1 fruit fly cellular context compared by ENCODE assay signal in the genomic region with DNA sequence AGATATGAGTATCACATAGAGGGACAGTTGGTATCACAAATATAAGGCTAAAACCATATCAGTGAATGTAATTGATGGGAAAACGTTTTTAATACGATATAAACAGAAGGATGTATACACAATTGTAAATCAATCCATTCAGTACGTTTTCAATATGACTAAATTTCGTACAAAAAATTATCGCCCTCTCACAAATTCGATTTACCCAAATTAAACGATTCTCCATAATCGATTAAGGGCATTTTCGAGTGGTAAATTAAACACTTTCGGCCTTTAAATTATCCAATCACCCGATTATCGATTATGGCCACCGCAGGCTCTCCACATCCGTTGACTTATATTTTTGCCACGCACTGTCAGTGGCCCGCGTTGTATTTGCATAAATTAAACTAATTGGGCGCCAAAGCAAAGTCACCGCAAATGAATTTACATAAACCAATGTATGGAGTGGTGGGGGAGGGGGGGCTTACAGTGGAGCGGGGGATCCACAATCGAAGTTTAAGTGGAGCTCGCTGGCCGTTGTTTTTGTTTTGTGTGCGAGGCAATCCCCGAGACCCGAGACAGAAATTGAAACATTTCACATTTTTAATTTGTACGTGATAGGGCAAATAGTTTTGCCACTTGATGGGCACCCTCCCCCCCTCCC.
TF ChIP-seq lines count a peak whose summit lies in the region.

No protein-coding gene starts in this region.

TF ChIP-seq in whole organism, embryonic, 481 proteins besides CTCF, POLR2A, EP300 and RAD21 (continued from another document and continues in another):
- TF ChIP-seq CG32532 (GFP tag; IDR thresholded peaks at IDR 0.05; lab: Robert Waterston, UW) (peak; percentile 55; the same call in 1 of the 2 replicates), grau (tag; optimal IDR thresholded peaks at IDR 0.05; lab: Kevin White, UChicago) (peak; percentile 57), CG31388 (GFP tag; optimal IDR thresholded peaks at IDR 0.05; lab: Kevin White, UChicago) (no peak), CG12942 (GFP tag; optimal IDR thresholded peaks at IDR 0.05; lab: Kevin White, UChicago) (peak; percentile 28), tna (GFP tag; IDR thresholded peaks at IDR 0.05; lab: Robert Waterston, UW; ENCODE audit: partially characterized antibody) (0 out of 2 replicates have a peak, but pooled peaks have one; percentile 27), CG14441 (GFP tag; IDR thresholded peaks at IDR 0.05; lab: Robert Waterston, UW) (peak; percentile 56), HLH3B (GFP tag; IDR thresholded peaks at IDR 0.05; lab: Robert Waterston, UW) (peak; percentile 26; the same call in 1 of the 2 replicates), CG3995 (GFP tag; optimal IDR thresholded peaks at IDR 0.05; lab: Kevin White, UChicago) (peak; percentile 5), D19B (GFP tag; optimal IDR thresholded peaks at IDR 0.05; lab: Kevin White, UChicago) (peak; percentile 8), CG13424 (tag; optimal IDR thresholded peaks at IDR 0.05; lab: Kevin White, UChicago) (peak; percentile 57), CG30020 (tag; optimal IDR thresholded peaks at IDR 0.05; lab: Kevin White, UChicago) (no peak), nmo (GFP tag; optimal IDR thresholded peaks at IDR 0.05; lab: Kevin White, UChicago) (peak; percentile 65), ase (GFP tag; IDR thresholded peaks at IDR 0.05; lab: Robert Waterston, UW) (no peak), CG10366 (GFP tag; IDR thresholded peaks at IDR 0.05; lab: Robert Waterston, UW) (peak; percentile 17; the same call in 1 of the 2 replicates), Antp (GFP tag; optimal IDR thresholded peaks at IDR 0.05; lab: Kevin White, UChicago) (peak; percentile 48), bab2 (GFP tag; optimal IDR thresholded peaks at IDR 0.05; lab: Kevin White, UChicago) (peak; percentile 47), Oli (tag; optimal IDR thresholded peaks at IDR 0.05; lab: Kevin White, UChicago) (peak; percentile 72), CG34422 (GFP tag; IDR thresholded peaks at IDR 0.05; lab: Robert Waterston, UW) (no peak), CG10565 (GFP tag; optimal IDR thresholded peaks at IDR 0.05; lab: Kevin White, UChicago) (no peak), her (GFP tag; optimal IDR thresholded peaks at IDR 0.05; lab: Kevin White, UChicago) (peak; percentile 33), slou (GFP tag; optimal IDR thresholded peaks at IDR 0.05; lab: Kevin White, UChicago) (no peak), Nf-YA (GFP tag; IDR thresholded peaks at IDR 0.05; lab: Robert Waterston, UW) (no peak), CG2129 (GFP tag; IDR thresholded peaks at IDR 0.05; lab: Robert Waterston, UW; ENCODE audit: partially characterized antibody) (no peak), amos (GFP tag; IDR thresholded peaks at IDR 0.05; lab: Robert Waterston, UW; ENCODE audit: partially characterized antibody) (no peak), CG9932 (GFP tag; IDR thresholded peaks at IDR 0.05; lab: Robert Waterston, UW) (peak; percentile 57), CG31224 (GFP tag; IDR thresholded peaks at IDR 0.05; lab: Robert Waterston, UW) (0 out of 2 replicates have a peak, but pooled peaks have one; percentile 18), HmgZ (tag; optimal IDR thresholded peaks at IDR 0.05; lab: Kevin White, UChicago) (peak; percentile 33), Usf (GFP tag; optimal IDR thresholded peaks at IDR 0.05; lab: Kevin White, UChicago) (peak; percentile 17), CG9215 (GFP tag; IDR thresholded peaks at IDR 0.05; lab: Robert Waterston, UW) (peak; percentile 38; the same call in 1 of the 2 replicates), CG2875 (GFP tag; optimal IDR thresholded peaks at IDR 0.05; lab: Kevin White, UChicago) (peak; percentile 17), CG31441 (GFP tag; IDR thresholded peaks at IDR 0.05; lab: Robert Waterston, UW) (peak; percentile 53), ro (GFP tag; IDR thresholded peaks at IDR 0.05; lab: Robert Waterston, UW) (no peak), odd (GFP tag; optimal IDR thresholded peaks at IDR 0.05; lab: Kevin White, UChicago) (peak; percentile 32), oc (tag; optimal IDR thresholded peaks at IDR 0.05; lab: Kevin White, UChicago) (peak; percentile 24), CG5180 (GFP tag; optimal IDR thresholded peaks at IDR 0.05; lab: Kevin White, UChicago) (peak; percentile 32), CG13624 (GFP tag; optimal IDR thresholded peaks at IDR 0.05; lab: Kevin White, UChicago) (peak; percentile 61), danr (GFP tag; IDR thresholded peaks at IDR 0.05; lab: Robert Waterston, UW) (0 out of 2 replicates have a peak, but pooled peaks have one; percentile 44), CG30403 (GFP tag; optimal IDR thresholded peaks at IDR 0.05; lab: Kevin White, UChicago) (peak; percentile 70), Taf1 (GFP tag; IDR thresholded peaks at IDR 0.05; lab: Robert Waterston, UW) (no peak), jigr1 (GFP tag; IDR thresholded peaks at IDR 0.05; lab: Robert Waterston, UW) (peak; percentile 12; the same call in 1 of the 3 replicates), dmrt99B (tag; optimal IDR thresholded peaks at IDR 0.05; lab: Kevin White, UChicago) (peak; percentile 68), ato (GFP tag; IDR thresholded peaks at IDR 0.05; lab: Robert Waterston, UW; ENCODE audit: partially characterized antibody) (no peak), CG7839 (tag; optimal IDR thresholded peaks at IDR 0.05; lab: Kevin White, UChicago) (peak; percentile 68), Atf-2 (GFP tag; optimal IDR thresholded peaks at IDR 0.05; lab: Kevin White, UChicago) (peak; percentile 37), CG7372 (GFP tag; IDR thresholded peaks at IDR 0.05; lab: Robert Waterston, UW) (peak; percentile 47), Dbx (GFP tag; IDR thresholded peaks at IDR 0.05; lab: Robert Waterston, UW) (no peak), CG32772 (GFP tag; IDR thresholded peaks at IDR 0.05; lab: Robert Waterston, UW) (0 out of 2 replicates have a peak, but pooled peaks have one; percentile 31), lov (optimal IDR thresholded peaks at IDR 0.05; lab: Kevin White, UChicago) (no peak), lov (GFP tag; IDR thresholded peaks at IDR 0.05; lab: Robert Waterston, UW) (no peak), CG12391 (tag; optimal IDR thresholded peaks at IDR 0.05; lab: Kevin White, UChicago) (peak; percentile 33), CG11695 (GFP tag; IDR thresholded peaks at IDR 0.05; lab: Robert Waterston, UW) (peak; percentile 83; the same call in 2 of the 3 replicates), ash1 (GFP tag; optimal IDR thresholded peaks at IDR 0.05; lab: Kevin White, UChicago) (no peak), row (GFP tag; IDR thresholded peaks at IDR 0.05; lab: Robert Waterston, UW) (peak; percentile 54; the same call in 2 of the 3 replicates), prd (optimal IDR thresholded peaks at IDR 0.05; lab: Kevin White, UChicago) (no peak), prd (GFP tag; IDR thresholded peaks at IDR 0.05; lab: Robert Waterston, UW) (peak; percentile 54; the same call in 2 of the 3 replicates), CG13296 (GFP tag; optimal IDR thresholded peaks at IDR 0.05; lab: Kevin White, UChicago) (peak; percentile 37), NFAT (GFP tag; IDR thresholded peaks at IDR 0.05; lab: Robert Waterston, UW) (0 out of 2 replicates have a peak, but pooled peaks have one; percentile 1), sisA (GFP tag; IDR thresholded peaks at IDR 0.05; lab: Robert Waterston, UW) (peak; percentile 25; the same call in 1 of the 2 replicates), CG12155 (GFP tag; optimal IDR thresholded peaks at IDR 0.05; lab: Kevin White, UChicago) (peak; percentile 38), CG1832 (GFP tag; optimal IDR thresholded peaks at IDR 0.05; lab: Kevin White, UChicago) (no peak), sug (tag; optimal IDR thresholded peaks at IDR 0.05; lab: Kevin White, UChicago) (peak; percentile 43), az2 (GFP tag; optimal IDR thresholded peaks at IDR 0.05; lab: Kevin White, UChicago) (peak; percentile 21), CG4360 (GFP tag; IDR thresholded peaks at IDR 0.05; lab: Robert Waterston, UW) (no peak), CG3847 (GFP tag; IDR thresholded peaks at IDR 0.05; lab: Robert Waterston, UW) (peak; percentile 55), CG10979 (tag; optimal IDR thresholded peaks at IDR 0.05; lab: Kevin White, UChicago) (no peak), CG8089 (GFP tag; optimal IDR thresholded peaks at IDR 0.05; lab: Kevin White, UChicago) (no peak), CG6791 (GFP tag; IDR thresholded peaks at IDR 0.05; lab: Robert Waterston, UW; ENCODE audit: partially characterized antibody) (no peak), CG1647 (GFP tag; optimal IDR thresholded peaks at IDR 0.05; lab: Kevin White, UChicago) (no peak), H15 (GFP tag; IDR thresholded peaks at IDR 0.05; lab: Robert Waterston, UW) (no peak), Rfx (GFP tag; IDR thresholded peaks at IDR 0.05; lab: Robert Waterston, UW) (peak; percentile 55; the same call in 1 of the 2 replicates), CG6175 (GFP tag; IDR thresholded peaks at IDR 0.05; lab: Robert Waterston, UW) (peak; percentile 35; the same call in 1 of the 3 replicates), Max (GFP tag; optimal IDR thresholded peaks at IDR 0.05; lab: Kevin White, UChicago) (peak; percentile 21), Hsf (GFP tag; optimal IDR thresholded peaks at IDR 0.05; lab: Kevin White, UChicago) (peak; percentile 38), CG2678 (tag; optimal IDR thresholded peaks at IDR 0.05; lab: Kevin White, UChicago) (peak; percentile 72), HHEX (GFP tag; optimal IDR thresholded peaks at IDR 0.05; lab: Kevin White, UChicago) (peak; percentile 31), E2f1 (GFP tag; IDR thresholded peaks at IDR 0.05; lab: Robert Waterston, UW) (peak; percentile 34; the same call in 1 of the 2 replicates), Bteb2 (GFP tag; optimal IDR thresholded peaks at IDR 0.05; lab: Kevin White, UChicago) (peak; percentile 44), tio (GFP tag; optimal IDR thresholded peaks at IDR 0.05; lab: Kevin White, UChicago) (peak; percentile 53), fd96Cb (tag; optimal IDR thresholded peaks at IDR 0.05; lab: Kevin White, UChicago) (peak; percentile 21), en (GFP tag; optimal IDR thresholded peaks at IDR 0.05; lab: Kevin White, UChicago) (no peak), hbn (GFP tag; IDR thresholded peaks at IDR 0.05; lab: Robert Waterston, UW; ENCODE audit: partially characterized antibody) (no peak), dan (GFP tag; IDR thresholded peaks at IDR 0.05; lab: Robert Waterston, UW) (no peak), CG10267 (tag; optimal IDR thresholded peaks at IDR 0.05; lab: Kevin White, UChicago) (no peak), CG17385 (GFP tag; optimal IDR thresholded peaks at IDR 0.05; lab: Kevin White, UChicago) (peak; percentile 44), slbo (GFP tag; IDR thresholded peaks at IDR 0.05; lab: Robert Waterston, UW) (peak; percentile 56), lab (GFP tag; optimal IDR thresholded peaks at IDR 0.05; lab: Kevin White, UChicago) (peak; percentile 38), CG9727 (GFP tag; optimal IDR thresholded peaks at IDR 0.05; lab: Kevin White, UChicago) (peak; percentile 35), pros (GFP tag; optimal IDR thresholded peaks at IDR 0.05; lab: Kevin White, UChicago) (no peak), ind (GFP tag; optimal IDR thresholded peaks at IDR 0.05; lab: Kevin White, UChicago) (peak; percentile 39), tx (GFP tag; optimal IDR thresholded peaks at IDR 0.05; lab: Kevin White, UChicago) (peak; percentile 18), H2.0 (GFP tag; IDR thresholded peaks at IDR 0.05; lab: Robert Waterston, UW) (0 out of 2 replicates have a peak, but pooled peaks have one; percentile 4), so (GFP tag; IDR thresholded peaks at IDR 0.05; lab: Robert Waterston, UW) (peak; percentile 49; the same call in 1 of the 3 replicates), tap (tag; optimal IDR thresholded peaks at IDR 0.05; lab: Kevin White, UChicago) (no peak), Sry-β (GFP tag; optimal IDR thresholded peaks at IDR 0.05; lab: Kevin White, UChicago) (no peak), gro (GFP tag; optimal IDR thresholded peaks at IDR 0.05; lab: Kevin White, UChicago) (peak; percentile 39), pfk (GFP tag; optimal IDR thresholded peaks at IDR 0.05; lab: Kevin White, UChicago) (no peak), CG3163 (GFP tag; optimal IDR thresholded peaks at IDR 0.05; lab: Kevin White, UChicago) (no peak), CG3065 (GFP tag; optimal IDR thresholded peaks at IDR 0.05; lab: Kevin White, UChicago) (no peak), CG12744 (GFP tag; optimal IDR thresholded peaks at IDR 0.05; lab: Kevin White, UChicago) (peak; percentile 3), hkb (optimal IDR thresholded peaks at IDR 0.05; lab: Kevin White, UChicago) (no peak), hkb (GFP tag; IDR thresholded peaks at IDR 0.05; lab: Robert Waterston, UW) (peak; percentile 48), CHES-1-like (GFP tag; optimal IDR thresholded peaks at IDR 0.05; lab: Kevin White, UChicago) (no peak), Oaz (GFP tag; IDR thresholded peaks at IDR 0.05; lab: Robert Waterston, UW) (0 out of 2 replicates have a peak, but pooled peaks have one; percentile 6), CG2712 (tag; optimal IDR thresholded peaks at IDR 0.05; lab: Kevin White, UChicago) (peak; percentile 34), trh (GFP tag; optimal IDR thresholded peaks at IDR 0.05; lab: Kevin White, UChicago) (no peak), B-H2 (GFP tag; optimal IDR thresholded peaks at IDR 0.05; lab: Kevin White, UChicago) (peak; percentile 11), TFAM (GFP tag; optimal IDR thresholded peaks at IDR 0.05; lab: Kevin White, UChicago) (no peak), CG9817 (tag; optimal IDR thresholded peaks at IDR 0.05; lab: Kevin White, UChicago) (peak; percentile 36), CG33557 (GFP tag; optimal IDR thresholded peaks at IDR 0.05; lab: Kevin White, UChicago) (no peak), CG16863 (GFP tag; optimal IDR thresholded peaks at IDR 0.05; lab: Kevin White, UChicago) (no peak), Drgx (GFP tag; IDR thresholded peaks at IDR 0.05; lab: Robert Waterston, UW) (no peak), onecut (GFP tag; IDR thresholded peaks at IDR 0.05; lab: Robert Waterston, UW) (0 out of 2 replicates have a peak, but pooled peaks have one; percentile 4), dpn (GFP tag; optimal IDR thresholded peaks at IDR 0.05; lab: Kevin White, UChicago) (peak; percentile 56 to 68), Vsx1 (GFP tag; optimal IDR thresholded peaks at IDR 0.05; lab: Kevin White, UChicago) (peak; percentile 35), phol (tag; optimal IDR thresholded peaks at IDR 0.05; lab: Kevin White, UChicago) (peak; percentile 42), gem (tag; optimal IDR thresholded peaks at IDR 0.05; lab: Kevin White, UChicago) (peak; percentile 71), CG9437 (GFP tag; optimal IDR thresholded peaks at IDR 0.05; lab: Kevin White, UChicago) (peak; percentile 54), run (tag; optimal IDR thresholded peaks at IDR 0.05; lab: Kevin White, UChicago) (peak; percentile 29), Abd-B (GFP tag; optimal IDR thresholded peaks at IDR 0.05; lab: Kevin White, UChicago) (peak; percentile 52), tgo (GFP tag; IDR thresholded peaks at IDR 0.05; lab: Robert Waterston, UW) (peak; percentile 38; the same call in 2 of the 3 replicates)
